Worm (Caenorhabditis elegans) whole organism, L4 larva: Measurements from ENCODE around the gene cpr-6.
A peak's percentile ranks its signal among the peaks of the same experiment; 100 is the strongest.

Experiments
- R02D3.7 ChIP-seq: fragments of 150-350 bp; sonication (generic microtip); optimal IDR thresholded peaks from 3 replicates; lab custom pipeline; 2014; ENCODE audit warnings: missing biosample characterization, missing genetic modification characterization
- T20F7.1 ChIP-seq: fragments of 200-800 bp; sonication (Bioruptor generic); optimal IDR thresholded peaks from 2 replicates; lab custom pipeline; 2018; ENCODE audit warnings: mild to moderate bottlenecking, missing genetic modification characterization, missing compliant biosample characterization
- Y48G9A.11 ChIP-seq: fragments of 200-800 bp; sonication (Bioruptor generic); IDR thresholded peaks from 2 replicates; pipeline ENCODE4 v1.3.6; 2022; ENCODE audit warnings: missing genetic modification reagents, missing genetic modification characterization, missing compliant biosample characterization
- ZK337.2 ChIP-seq: fragments of 200-800 bp; sonication (Bioruptor generic); IDR thresholded peaks from 2 replicates; pipeline ENCODE4 v1.3.6; 2022; ENCODE audit warnings: missing genetic modification reagents, missing genetic modification characterization, missing compliant biosample characterization
- aly-2 ChIP-seq: sonication (generic microtip); optimal IDR thresholded peaks from 2 replicates; lab custom pipeline; 2018; ENCODE audit warnings: missing biosample characterization, missing genetic modification characterization
- ama-1 ChIP-seq: fragments of 150-350 bp; optimal IDR thresholded peaks from 2 replicates; lab custom pipeline; 2014; ENCODE audit warnings: inconsistent platforms, mixed read lengths
- ceh-20 ChIP-seq: fragments of 200-800 bp; sonication (Bioruptor generic); IDR thresholded peaks from 2 replicates; pipeline ENCODE4 v1.3.6; 2022; ENCODE audit warnings: missing genetic modification reagents, missing genetic modification characterization, missing compliant biosample characterization
- ceh-32 ChIP-seq: sonication (generic microtip); optimal IDR thresholded peaks from 2 replicates; lab custom pipeline; 2016; ENCODE audit warnings: mild to moderate bottlenecking, missing genetic modification characterization, missing compliant biosample characterization; ENCODE audit not compliant: poor library complexity
- ceh-82 ChIP-seq: sonication (generic microtip); optimal IDR thresholded peaks from 2 replicates; lab custom pipeline; 2017; ENCODE audit warnings: missing biosample characterization, missing genetic modification characterization
- ces-1 ChIP-seq: fragments of 150-350 bp; sonication (generic microtip); optimal IDR thresholded peaks from 4 replicates; lab custom pipeline; 2014; ENCODE audit warnings: missing biosample characterization, missing genetic modification reagents, missing genetic modification characterization
- ctbp-1 ChIP-seq: fragments of 200-800 bp; sonication (Bioruptor generic); IDR thresholded peaks from 2 replicates; pipeline ENCODE4 v1.3.6; 2022; ENCODE audit warnings: missing genetic modification reagents, missing genetic modification characterization, missing compliant biosample characterization
- dmd-6 ChIP-seq: fragments of 200-800 bp; sonication (Bioruptor generic); IDR thresholded peaks from 2 replicates; pipeline ENCODE4 v1.3.6; 2022; ENCODE audit warnings: missing genetic modification reagents, missing genetic modification characterization, missing compliant biosample characterization
- dpl-1 ChIP-seq: fragments of 150-350 bp; optimal IDR thresholded peaks from 2 replicates; lab custom pipeline; 2014; ENCODE audit warnings: missing biosample characterization, missing genetic modification reagents, missing genetic modification characterization
- duxl-1 ChIP-seq: sonication (generic microtip); optimal IDR thresholded peaks from 2 replicates; lab custom pipeline; 2016; ENCODE audit warnings: mild to moderate bottlenecking, missing genetic modification characterization, moderate library complexity, missing compliant biosample characterization; ENCODE audit not compliant: poor library complexity
- dve-1 ChIP-seq: sonication (generic microtip); optimal IDR thresholded peaks from 2 replicates; lab custom pipeline; 2017; ENCODE audit warnings: antibody characterized with exemption, mild to moderate bottlenecking, missing genetic modification characterization, missing compliant biosample characterization; ENCODE audit not compliant: insufficient read depth
- hif-1 ChIP-seq, 2 experiments: sonication (generic microtip); optimal IDR thresholded peaks; 2 replicates each; lab custom pipeline; 2016 to 2017; ENCODE audit warnings: missing compliant biosample characterization in 2 of 2, missing genetic modification characterization in 2 of 2, missing genetic modification reagents in 2 of 2, missing genotype in 2 of 2, mild to moderate bottlenecking in 1 of 2
- hlh-11 ChIP-seq: fragments of 200-800 bp; sonication (Bioruptor generic); optimal IDR thresholded peaks from 2 replicates; lab custom pipeline; 2018; ENCODE audit warnings: mild to moderate bottlenecking, missing genetic modification characterization, missing compliant biosample characterization
- hlh-30 ChIP-seq: sonication (generic microtip); optimal IDR thresholded peaks from 2 replicates; lab custom pipeline; 2017; ENCODE audit warnings: antibody characterized with exemption, mild to moderate bottlenecking, missing genetic modification characterization, missing compliant biosample characterization; ENCODE audit not compliant: insufficient read depth
- lim-7 ChIP-seq: fragments of 200-800 bp; sonication (Bioruptor generic); IDR thresholded peaks from 2 replicates; pipeline ENCODE4 v1.3.6; 2022; ENCODE audit warnings: missing genetic modification characterization, missing compliant biosample characterization
- lin-38 ChIP-seq: fragments of 200-800 bp; sonication (Bioruptor generic); IDR thresholded peaks from 2 replicates; pipeline ENCODE4 v1.3.6; 2022; ENCODE audit warnings: missing genetic modification reagents, missing genetic modification characterization, missing compliant biosample characterization
- lir-3 ChIP-seq: sonication (generic microtip); optimal IDR thresholded peaks from 2 replicates; lab custom pipeline; 2016; ENCODE audit warnings: mild to moderate bottlenecking, missing genetic modification characterization, missing compliant biosample characterization
- lsy-2 ChIP-seq, 2 experiments: fragments of 150-350 bp in 1 of 2; sonication (generic microtip) in 1 of 2; optimal IDR thresholded peaks; 2 replicates each; lab custom pipeline; 2014 to 2017; ENCODE audit warnings: missing biosample characterization in 2 of 2, missing genetic modification characterization in 2 of 2
- madf-5 ChIP-seq, 2 experiments: fragments of 200-800 bp; sonication (Bioruptor generic); IDR thresholded peaks; 2 replicates each; pipeline ENCODE4 v1.3.6; 2022; ENCODE audit warnings: missing compliant biosample characterization in 2 of 2, missing genetic modification characterization in 2 of 2
- madf-9 ChIP-seq: fragments of 200-800 bp; sonication (Bioruptor generic); conservative IDR thresholded peaks from 2 replicates; pipeline ENCODE4 v1.3.6; 2022; ENCODE audit warnings: missing genetic modification reagents, missing genetic modification characterization, missing compliant biosample characterization
- mdl-1 ChIP-seq, 2 experiments: fragments of 150-350 bp in 1 of 2; sonication (generic microtip) in 1 of 2; optimal IDR thresholded peaks; 2 replicates each; lab custom pipeline; 2014 to 2017; ENCODE audit warnings: missing biosample characterization in 2 of 2, missing genetic modification characterization in 2 of 2
- mep-1 ChIP-seq: fragments of 150-350 bp; sonication (generic microtip); optimal IDR thresholded peaks from 3 replicates; lab custom pipeline; 2014; ENCODE audit warnings: missing biosample characterization, missing genetic modification characterization
- mxl-3 ChIP-seq: fragments of 200-800 bp; sonication (Bioruptor generic); optimal IDR thresholded peaks from 2 replicates; lab custom pipeline; 2018; ENCODE audit warnings: mild to moderate bottlenecking, missing genetic modification characterization, missing compliant biosample characterization
- nhr-102 ChIP-seq: sonication (generic microtip); optimal IDR thresholded peaks from 2 replicates; lab custom pipeline; 2016; ENCODE audit warnings: mild to moderate bottlenecking, missing genetic modification characterization, moderate library complexity, missing compliant biosample characterization
- nhr-28 ChIP-seq: fragments of 150-350 bp; optimal IDR thresholded peaks from 2 replicates; lab custom pipeline; 2014; ENCODE audit warnings: missing biosample characterization, missing genetic modification characterization
- nhr-48 ChIP-seq: sonication (generic microtip); optimal IDR thresholded peaks from 2 replicates; lab custom pipeline; 2016; ENCODE audit warnings: mild to moderate bottlenecking, missing genetic modification characterization, missing compliant biosample characterization
- nhr-77 ChIP-seq: fragments of 150-350 bp; optimal IDR thresholded peaks from 2 replicates; lab custom pipeline; 2014; ENCODE audit warnings: missing biosample characterization, missing genetic modification characterization
- pha-4 ChIP-seq, 2 experiments: fragments of 150-350 bp in 1 of 2; fragments of 200-800 bp in 1 of 2; sonication (Bioruptor generic) in 1 of 2; IDR thresholded peaks in 1 of 2; optimal IDR thresholded peaks in 1 of 2; 2 replicates each; pipeline versions ENCODE4 v1.3.6 to Lab custom; 2014 to 2022; ENCODE audit warnings: missing genetic modification characterization in 2 of 2, missing genetic modification reagents in 2 of 2, missing biosample characterization in 1 of 2, missing compliant biosample characterization in 1 of 2
- php-3 ChIP-seq: fragments of 200-800 bp; sonication (Bioruptor generic); IDR thresholded peaks from 2 replicates; pipeline ENCODE4 v1.3.6; 2022; ENCODE audit warnings: missing genetic modification reagents, missing genetic modification characterization, missing compliant biosample characterization
- pqm-1 ChIP-seq: sonication (generic microtip); optimal IDR thresholded peaks from 2 replicates; lab custom pipeline; 2017; ENCODE audit warnings: missing biosample characterization, missing genetic modification characterization
- rbr-2 ChIP-seq: sonication (generic microtip); optimal IDR thresholded peaks from 2 replicates; lab custom pipeline; 2016; ENCODE audit warnings: missing genotype, missing genetic modification characterization, missing compliant biosample characterization
- saeg-2 ChIP-seq: fragments of 200-800 bp; sonication (Bioruptor generic); IDR thresholded peaks from 2 replicates; pipeline ENCODE4 v1.3.6; 2022; ENCODE audit warnings: missing genetic modification reagents, missing genetic modification characterization, missing compliant biosample characterization
- sdz-12 ChIP-seq: fragments of 200-800 bp; sonication (Bioruptor generic); optimal IDR thresholded peaks from 2 replicates; lab custom pipeline; 2018; ENCODE audit warnings: mild to moderate bottlenecking, missing genetic modification characterization, missing compliant biosample characterization
- set-16 ChIP-seq: fragments of 200-800 bp; sonication (Bioruptor generic); IDR thresholded peaks from 2 replicates; pipeline ENCODE4 v1.3.6; 2022; ENCODE audit warnings: missing genetic modification reagents, missing genetic modification characterization, missing compliant biosample characterization
- skn-1 ChIP-seq: fragments of 150-350 bp; optimal IDR thresholded peaks from 2 replicates; lab custom pipeline; 2014; ENCODE audit warnings: missing biosample characterization, missing genetic modification characterization
- snpc-1.2 ChIP-seq: fragments of 200-800 bp; sonication (Bioruptor generic); IDR thresholded peaks from 2 replicates; pipeline ENCODE4 v1.3.6; 2022; ENCODE audit warnings: missing genetic modification reagents, missing genetic modification characterization, missing compliant biosample characterization
- spr-1 ChIP-seq: sonication (generic microtip); optimal IDR thresholded peaks from 2 replicates; lab custom pipeline; 2016; ENCODE audit warnings: mild to moderate bottlenecking, missing genetic modification characterization, missing compliant biosample characterization
- unc-39 ChIP-seq: sonication (generic microtip); optimal IDR thresholded peaks from 2 replicates; lab custom pipeline; 2017; ENCODE audit warnings: missing biosample characterization, missing genetic modification characterization
- unc-62 ChIP-seq, 3 experiments: fragments of 150-350 bp in 1 of 3; sonication (generic microtip); optimal IDR thresholded peaks in 2 of 3; peaks in 1 of 3; 1 replicate in 1 of 3; 2 replicates in 2 of 3; lab custom pipeline; 2014 to 2017; ENCODE audit warnings: missing biosample characterization in 3 of 3, missing genetic modification characterization in 3 of 3, missing genetic modification reagents in 3 of 3, missing genotype in 1 of 3
- zip-2 ChIP-seq: fragments of 150-350 bp; optimal IDR thresholded peaks from 2 replicates; lab custom pipeline; 2014; ENCODE audit warnings: missing biosample characterization, missing genetic modification characterization

The cpr-6 gene

ce11 chrX:6649573-6649972, 42.6 kb downstream of the cpr-6 start:
- peak; percentile 20 for TF ChIP-seq hlh-30 (tag; lab: Kevin White, UChicago)
- no peak for TF ChIP-seq lim-7
- TF ChIP-seq nhr-28 (tag; lab: Kevin White, UChicago), result peak; percentile 4
- peak; percentile 76 for TF ChIP-seq mxl-3 (GFP tag; lab: Kevin White, UChicago)
- TF ChIP-seq, all 104 proteins: peak for 3

- TF ChIP-seq aly-2 (tag; lab: Kevin White, UChicago), result no peak
- peak; percentile 71 for TF ChIP-seq dmd-6 (GFP tag; lab: Robert Waterston, UW)
- no peak for TF ChIP-seq unc-39 (tag; lab: Kevin White, UChicago)
- peak in 1 of 2 experiments; percentile 38 for TF ChIP-seq mdl-1 (tag; optimal IDR thresholded peaks at IDR 0.05; lab: Kevin White, UChicago)
- no peak for TF ChIP-seq ZK337.2 (GFP tag; lab: Robert Waterston, UW)
- TF ChIP-seq nhr-28 (tag; lab: Kevin White, UChicago), result peak; percentile 78
- TF ChIP-seq saeg-2 (GFP tag; lab: Robert Waterston, UW), result no peak
- peak; percentile 75 for TF ChIP-seq hlh-11 (tag; lab: Kevin White, UChicago)
- TF ChIP-seq dve-1 (tag; lab: Kevin White, UChicago), result peak; percentile 34
- peak; percentile 17 for TF ChIP-seq hlh-30 (tag; lab: Kevin White, UChicago)
- no peak for TF ChIP-seq dpl-1 (GFP tag; lab: Kevin White, UChicago)
- TF ChIP-seq pqm-1, result peak; percentile 56
- TF ChIP-seq unc-62 (GFP tag; optimal IDR thresholded peaks at IDR 0.05 in 1 of 2; lab: Kevin White, UChicago), result peak in 1 of 2 experiments; percentile 80
- no peak for TF ChIP-seq unc-62 (tag; optimal IDR thresholded peaks at IDR 0.05; lab: Kevin White, UChicago)
- peak; percentile 14 for TF ChIP-seq mxl-3 (GFP tag; lab: Kevin White, UChicago)
- peak; percentile 54 for TF ChIP-seq mep-1 (tag; lab: Kevin White, UChicago)
- TF ChIP-seq nhr-48, result peak; percentile 44
- no peak for TF ChIP-seq sdz-12 (GFP tag; lab: Kevin White, UChicago)
- TF ChIP-seq nhr-77, result peak; percentile 57
- no peak for TF ChIP-seq set-16 (GFP tag; lab: Robert Waterston, UW)
- TF ChIP-seq madf-5 (GFP tag; IDR thresholded peaks at IDR 0.05; lab: Robert Waterston, UW), result no peak
Measured at ce11 chrX:6653173-6653572, 46.2 kb downstream of the cpr-6 start.

ce11 chrX:6654139-6654538, 47.1 kb downstream of the cpr-6 start:
- TF ChIP-seq nhr-102, result no peak
- TF ChIP-seq mep-1 (tag; lab: Kevin White, UChicago), result no peak
- peak; percentile 32 for TF ChIP-seq hlh-11 (tag; lab: Kevin White, UChicago)
- TF ChIP-seq skn-1 (tag; lab: Kevin White, UChicago), result no peak
- peak in 1 of 2 experiments; percentile 34 for TF ChIP-seq unc-62 (GFP tag; optimal IDR thresholded peaks at IDR 0.05 in 1 of 2; lab: Kevin White, UChicago)
- TF ChIP-seq unc-62 (tag; optimal IDR thresholded peaks at IDR 0.05; lab: Kevin White, UChicago), result no peak
- no peak for TF ChIP-seq ceh-32 (tag; lab: Kevin White, UChicago)
- TF ChIP-seq zip-2 (tag; lab: Kevin White, UChicago), result no peak
- no peak for TF ChIP-seq lin-38 (GFP tag; lab: Robert Waterston, UW)
- no peak for TF ChIP-seq spr-1 (tag; lab: Kevin White, UChicago)
- TF ChIP-seq php-3 (GFP tag; lab: Robert Waterston, UW), result peak; percentile 62; the same call in 1 of the 2 replicates
- no peak for TF ChIP-seq lim-7
- no peak for TF ChIP-seq duxl-1
- TF ChIP-seq pqm-1, result peak; percentile 53
- TF ChIP-seq ces-1 (GFP tag; lab: Kevin White, UChicago), result no peak
- no peak for TF ChIP-seq hif-1 (tag; optimal IDR thresholded peaks at IDR 0.05; lab: Kevin White, UChicago)
- TF ChIP-seq sdz-12 (GFP tag; lab: Kevin White, UChicago), result no peak
- no peak for TF ChIP-seq ama-1 (lab: Kevin White, UChicago)
- no peak for TF ChIP-seq Y48G9A.11 (GFP tag; lab: Robert Waterston, UW)
- no peak for TF ChIP-seq madf-9
- no peak for TF ChIP-seq ceh-82
- no peak for TF ChIP-seq ZK337.2 (GFP tag; lab: Robert Waterston, UW)
- no peak for TF ChIP-seq T20F7.1
- TF ChIP-seq snpc-1.2 (GFP tag; lab: Robert Waterston, UW), result no peak
- TF ChIP-seq ctbp-1 (GFP tag; lab: Robert Waterston, UW), result no peak
- no peak for TF ChIP-seq nhr-77
- no peak for TF ChIP-seq pha-4 (GFP tag; IDR thresholded peaks at IDR 0.05; lab: Robert Waterston, UW)
- no peak for TF ChIP-seq pha-4 (tag; optimal IDR thresholded peaks at IDR 0.05; lab: Kevin White, UChicago)
- TF ChIP-seq mxl-3 (GFP tag; lab: Kevin White, UChicago), result no peak
- no peak for TF ChIP-seq lir-3
- no peak for TF ChIP-seq ceh-20 (GFP tag; lab: Robert Waterston, UW)
- no peak for TF ChIP-seq rbr-2
- TF ChIP-seq R02D3.7 (tag; lab: Kevin White, UChicago), result no peak
- no peak for TF ChIP-seq lsy-2 (tag; optimal IDR thresholded peaks at IDR 0.05; lab: Kevin White, UChicago)
